Worm (Caenorhabditis elegans): Measurements from ENCODE around the gene clec-199.

ce11 chrIV:17407491-17407890 lies 55.8 kb downstream of the clec-199 start, which contains the start of gene T02D1.9:
- TF ChIP-seq ceh-82 (tag; optimal IDR thresholded peaks at IDR 0.05) (no peak), daf-12 (tag; optimal IDR thresholded peaks at IDR 0.05) (no peak)
